Worm (Caenorhabditis elegans): ENCODE data around the gene rcd-1.
A peak's percentile ranks its signal among the peaks of the same experiment; 100 is the strongest.

The rcd-1 gene

ce11 chrII:3786538-3786937, 32.8 kb downstream of the rcd-1 start:
- no peak for TF ChIP-seq ZK185.1 (tag; optimal IDR thresholded peaks at IDR 0.05; ENCODE audit: poor library complexity, severe bottlenecking)
- TF ChIP-seq dox-1 (GFP tag; IDR thresholded peaks at IDR 0.05): 0 out of 2 replicates have a peak, but pooled peaks have one; percentile 34
- peak; percentile 19 for TF ChIP-seq unc-62 (GFP tag; optimal IDR thresholded peaks at IDR 0.05)
- peak; percentile 52; the same call in 1 of the 2 replicates for TF ChIP-seq nfyb-1 (GFP tag; IDR thresholded peaks at IDR 0.05)
- TF ChIP-seq ztf-22 (GFP tag; optimal IDR thresholded peaks at IDR 0.05): peak; percentile 65
- TF ChIP-seq atf-7 (tag; optimal IDR thresholded peaks at IDR 0.05): peak; percentile 84
- TF ChIP-seq F52B5.7 (tag; optimal IDR thresholded peaks at IDR 0.05): no peak
- TF ChIP-seq nhr-80 (tag; optimal IDR thresholded peaks at IDR 0.05): peak; percentile 92
- no peak for TF ChIP-seq lsl-1 (GFP tag; optimal IDR thresholded peaks at IDR 0.05)
- peak; percentile 26 for TF ChIP-seq pha-4 (tag; optimal IDR thresholded peaks at IDR 0.05)
- TF ChIP-seq ets-4 (GFP tag; optimal IDR thresholded peaks at IDR 0.05): peak; percentile 95
- peak; percentile 10; the same call in 1 of the 2 replicates for TF ChIP-seq cebp-1 (GFP tag; IDR thresholded peaks at IDR 0.05)
- no peak for TF ChIP-seq cebp-1 (tag; optimal IDR thresholded peaks at IDR 0.05)
- no peak for TF ChIP-seq hrde-1 (tag; optimal IDR thresholded peaks at IDR 0.05; ENCODE audit: borderline replicate concordance)
- TF ChIP-seq unc-130 (GFP tag; optimal IDR thresholded peaks at IDR 0.05): no peak

ce11 chrII:3787151-3787550, 33.5 kb downstream of the rcd-1 start, which contains the start of gene T24E12.13:
Gene T24E12.13, plus strand, starts transcription at chrII:3787451.
- TF ChIP-seq K11D2.4 (GFP tag; IDR thresholded peaks at IDR 0.05) (no peak), F39B2.1 (GFP tag; IDR thresholded peaks at IDR 0.05) (no peak), attf-3 (GFP tag; conservative IDR thresholded peaks at IDR 0.05) (no peak), nhr-120 (GFP tag; IDR thresholded peaks at IDR 0.05) (no peak), hmg-1.2 (GFP tag; IDR thresholded peaks at IDR 0.05) (no peak), ceh-40 (GFP tag; IDR thresholded peaks at IDR 0.05) (no peak), ceh-91 (GFP tag; IDR thresholded peaks at IDR 0.05) (no peak), hsf-1 (GFP tag; IDR thresholded peaks at IDR 0.05) (no peak), fkh-3 (tag; optimal IDR thresholded peaks at IDR 0.05) (no peak), F49E8.2 (tag; optimal IDR thresholded peaks at IDR 0.05; ENCODE audit: insufficient read depth) (no peak), ets-4 (GFP tag; optimal IDR thresholded peaks at IDR 0.05) (no peak), akir-1 (GFP tag; optimal IDR thresholded peaks at IDR 0.05) (no peak), tbx-9 (tag; optimal IDR thresholded peaks at IDR 0.05; ENCODE audit: borderline replicate concordance) (no peak), mes-4 (tag; optimal IDR thresholded peaks at IDR 0.05) (no peak), him-1 (tag; optimal IDR thresholded peaks at IDR 0.05) (no peak), Y67H2A.10 (GFP tag; conservative IDR thresholded peaks at IDR 0.05) (no peak), lin-54 (GFP tag; optimal IDR thresholded peaks at IDR 0.05) (no peak), zfh-2 (GFP tag; conservative IDR thresholded peaks at IDR 0.05) (no peak), F23B12.7 (tag; optimal IDR thresholded peaks at IDR 0.05; ENCODE audit: insufficient read depth) (no peak), ekl-4 (GFP tag; IDR thresholded peaks at IDR 0.05) (no peak)

ce11 chrII:3788356-3788962, 34.8 kb downstream of the rcd-1 start:
- TF ChIP-seq nfya-2 (GFP tag; IDR thresholded peaks at IDR 0.05): no peak
- TF ChIP-seq B0035.1 (tag; optimal IDR thresholded peaks at IDR 0.05): no peak
- no peak for TF ChIP-seq nhr-120 (GFP tag; IDR thresholded peaks at IDR 0.05)

Measured in whole organism, young adult.